Worm (Caenorhabditis elegans) whole organism, young adult: ENCODE results near the gene srw-68.

Experiments used
- B0035.1 ChIP-seq: sonication (generic microtip); optimal IDR thresholded peaks from 2 replicates; lab custom pipeline; 2016; ENCODE audit warnings: missing genetic modification characterization, mild to moderate bottlenecking, missing compliant biosample characterization, missing genotype, missing genetic modification reagents
- F23B12.7 ChIP-seq: sonication (generic microtip); optimal IDR thresholded peaks from 2 replicates; lab custom pipeline; 2017; ENCODE audit warnings: missing genetic modification characterization, mild to moderate bottlenecking, missing compliant biosample characterization, antibody characterized with exemption, moderate library complexity; ENCODE audit not compliant: insufficient read depth
- F37B4.10 ChIP-seq: fragments of 200-800 bp; sonication (Bioruptor generic); IDR thresholded peaks from 2 replicates; pipeline ENCODE4 v1.3.6; 2022; ENCODE audit warnings: missing genetic modification characterization, missing compliant biosample characterization
- F52B5.7 ChIP-seq: sonication (generic microtip); optimal IDR thresholded peaks from 2 replicates; lab custom pipeline; 2016; ENCODE audit warnings: mild to moderate bottlenecking, missing genetic modification characterization, missing compliant biosample characterization
- F55B11.4 ChIP-seq: sonication (generic microtip); optimal IDR thresholded peaks from 2 replicates; lab custom pipeline; 2016; ENCODE audit warnings: missing compliant biosample characterization, missing genetic modification characterization, borderline replicate concordance; ENCODE audit not compliant: insufficient read depth
- K11D2.4 ChIP-seq: fragments of 200-800 bp; sonication (Bioruptor generic); IDR thresholded peaks from 2 replicates; pipeline ENCODE4 v1.3.6; 2022; ENCODE audit warnings: missing genetic modification reagents, missing genetic modification characterization, missing compliant biosample characterization
- Y56A3A.18 ChIP-seq: fragments of 200-800 bp; sonication (Bioruptor generic); IDR thresholded peaks from 2 replicates; pipeline ENCODE4 v1.3.6; 2022; ENCODE audit warnings: missing genetic modification reagents, missing genetic modification characterization, missing compliant biosample characterization
- ZK185.1 ChIP-seq: sonication (generic microtip); optimal IDR thresholded peaks from 2 replicates; lab custom pipeline; 2016; ENCODE audit warnings: mild to moderate bottlenecking, missing genetic modification characterization, missing compliant biosample characterization; ENCODE audit not compliant: poor library complexity, severe bottlenecking
- bed-1 ChIP-seq: fragments of 200-800 bp; sonication (Bioruptor generic); IDR thresholded peaks from 2 replicates; pipeline ENCODE4 v1.3.6; 2022; ENCODE audit warnings: missing genetic modification reagents, missing genetic modification characterization, missing compliant biosample characterization
- cebp-1 ChIP-seq, 2 experiments: fragments of 200-800 bp in 1 of 2; sonication (Bioruptor generic) in 1 of 2; sonication (generic microtip) in 1 of 2; IDR thresholded peaks in 1 of 2; optimal IDR thresholded peaks in 1 of 2; 2 replicates each; pipeline versions ENCODE4 v1.3.6 to Lab custom; 2017 to 2022; ENCODE audit warnings: missing compliant biosample characterization in 2 of 2, missing genetic modification characterization in 2 of 2, mild to moderate bottlenecking in 1 of 2, missing genetic modification reagents in 1 of 2, moderate library complexity in 1 of 2
- ceh-100 ChIP-seq: fragments of 200-800 bp; sonication (Bioruptor generic); IDR thresholded peaks from 2 replicates; pipeline ENCODE4 v1.3.6; 2022; ENCODE audit warnings: missing genetic modification reagents, missing genetic modification characterization, missing compliant biosample characterization
- ceh-27 ChIP-seq: fragments of 200-800 bp; sonication (Bioruptor generic); optimal IDR thresholded peaks from 2 replicates; lab custom pipeline; 2018; ENCODE audit warnings: mild to moderate bottlenecking, missing genetic modification characterization, moderate library complexity, missing compliant biosample characterization
- ceh-58 ChIP-seq: fragments of 200-800 bp; sonication (Bioruptor generic); IDR thresholded peaks from 2 replicates; pipeline ENCODE4 v1.3.6; 2022; ENCODE audit warnings: missing genetic modification characterization, missing compliant biosample characterization
- chd-7 ChIP-seq: sonication (generic microtip); optimal IDR thresholded peaks from 2 replicates; lab custom pipeline; 2016; ENCODE audit warnings: mild to moderate bottlenecking, missing genetic modification characterization, moderate library complexity, missing compliant biosample characterization
- dox-1 ChIP-seq: fragments of 200-800 bp; sonication (Bioruptor generic); IDR thresholded peaks from 2 replicates; pipeline ENCODE4 v1.3.6; 2022; ENCODE audit warnings: missing genetic modification reagents, missing genetic modification characterization, missing compliant biosample characterization
- ets-4 ChIP-seq: fragments of 200-800 bp; sonication (Bioruptor generic); optimal IDR thresholded peaks from 2 replicates; lab custom pipeline; 2018; ENCODE audit warnings: mild to moderate bottlenecking, missing genetic modification characterization, missing compliant biosample characterization
- fkh-3 ChIP-seq: sonication (generic microtip); optimal IDR thresholded peaks from 2 replicates; lab custom pipeline; 2016; ENCODE audit warnings: mild to moderate bottlenecking, missing genetic modification characterization, missing compliant biosample characterization
- hlh-26 ChIP-seq: fragments of 200-800 bp; sonication (Bioruptor generic); conservative IDR thresholded peaks from 2 replicates; pipeline ENCODE4 v1.3.6; 2022; ENCODE audit warnings: missing genetic modification reagents, missing genetic modification characterization, missing compliant biosample characterization
- hmg-1.2 ChIP-seq: fragments of 200-800 bp; sonication (Bioruptor generic); IDR thresholded peaks from 2 replicates; pipeline ENCODE4 v1.3.6; 2022; ENCODE audit warnings: missing genetic modification reagents, missing genetic modification characterization, missing compliant biosample characterization
- hsf-1 ChIP-seq: fragments of 200-800 bp; sonication (Bioruptor generic); IDR thresholded peaks from 2 replicates; pipeline ENCODE4 v1.3.6; 2022; ENCODE audit warnings: missing genetic modification reagents, missing genetic modification characterization, missing compliant biosample characterization
- let-607 ChIP-seq, 2 experiments: fragments of 200-800 bp in 1 of 2; sonication (Bioruptor generic) in 1 of 2; sonication (generic microtip) in 1 of 2; optimal IDR thresholded peaks; 2 replicates each; lab custom pipeline; 2016 to 2018; ENCODE audit warnings: mild to moderate bottlenecking in 2 of 2, missing compliant biosample characterization in 2 of 2, missing genetic modification characterization in 2 of 2, moderate library complexity in 2 of 2, missing genotype in 1 of 2
- lin-26 ChIP-seq: fragments of 200-800 bp; sonication (Bioruptor generic); IDR thresholded peaks from 2 replicates; pipeline ENCODE4 v1.3.6; 2022; ENCODE audit warnings: missing genetic modification reagents, missing genetic modification characterization, missing compliant biosample characterization
- lsy-27 ChIP-seq: sonication (generic microtip); optimal IDR thresholded peaks from 2 replicates; lab custom pipeline; 2017; ENCODE audit warnings: missing genetic modification characterization, mild to moderate bottlenecking, missing compliant biosample characterization, antibody characterized with exemption, missing genotype, borderline replicate concordance; ENCODE audit not compliant: insufficient read depth
- madf-10 ChIP-seq: sonication (generic microtip); optimal IDR thresholded peaks from 2 replicates; lab custom pipeline; 2016; ENCODE audit warnings: mild to moderate bottlenecking, missing genetic modification characterization, missing compliant biosample characterization
- madf-6 ChIP-seq: fragments of 200-800 bp; sonication (Bioruptor generic); IDR thresholded peaks from 2 replicates; pipeline ENCODE4 v1.3.6; 2022; ENCODE audit warnings: missing genetic modification reagents, missing genetic modification characterization, missing compliant biosample characterization
- mcd-1 ChIP-seq: fragments of 200-800 bp; sonication (Bioruptor generic); IDR thresholded peaks from 2 replicates; pipeline ENCODE4 v1.3.6; 2022; ENCODE audit warnings: missing genetic modification reagents, missing genetic modification characterization, missing compliant biosample characterization
- mel-28 ChIP-seq: sonication (generic microtip); optimal IDR thresholded peaks from 2 replicates; lab custom pipeline; 2016; ENCODE audit warnings: borderline replicate concordance, mild to moderate bottlenecking, missing genetic modification characterization, missing compliant biosample characterization
- mxl-1 ChIP-seq: sonication (generic microtip); optimal IDR thresholded peaks from 2 replicates; lab custom pipeline; 2016; ENCODE audit warnings: missing genetic modification characterization, missing compliant biosample characterization
- nfya-2 ChIP-seq: fragments of 200-800 bp; sonication (Bioruptor generic); IDR thresholded peaks from 2 replicates; pipeline ENCODE4 v1.3.6; 2022; ENCODE audit warnings: missing genetic modification reagents, missing genetic modification characterization, missing compliant biosample characterization
- nfyb-1 ChIP-seq: fragments of 200-800 bp; sonication (Bioruptor generic); IDR thresholded peaks from 2 replicates; pipeline ENCODE4 v1.3.6; 2022; ENCODE audit warnings: missing genetic modification reagents, missing genetic modification characterization, missing compliant biosample characterization
- nhr-27 ChIP-seq: fragments of 200-800 bp; sonication (Bioruptor generic); optimal IDR thresholded peaks from 2 replicates; lab custom pipeline; 2018; ENCODE audit warnings: mild to moderate bottlenecking, missing genetic modification characterization, moderate library complexity, missing compliant biosample characterization
- nhr-80 ChIP-seq: sonication (generic microtip); optimal IDR thresholded peaks from 2 replicates; lab custom pipeline; 2016; ENCODE audit warnings: missing genetic modification characterization, missing compliant biosample characterization
- pha-4 ChIP-seq: fragments of 150-350 bp; sonication (generic microtip); optimal IDR thresholded peaks from 2 replicates; lab custom pipeline; 2014; ENCODE audit warnings: missing biosample characterization, missing genetic modification reagents, missing genetic modification characterization
- rcor-1 ChIP-seq: fragments of 200-800 bp; sonication (Bioruptor generic); IDR thresholded peaks from 2 replicates; pipeline ENCODE4 v1.3.6; 2022; ENCODE audit warnings: missing genetic modification reagents, missing genetic modification characterization, missing compliant biosample characterization
- rpc-1 ChIP-seq, 2 experiments: fragments of 150-350 bp in 1 of 2; sonication (generic microtip) in 1 of 2; optimal IDR thresholded peaks; 2 replicates each; lab custom pipeline; 2014 to 2018; ENCODE audit warnings: missing biosample characterization in 1 of 2, missing genetic modification characterization in 1 of 2, missing genetic modification reagents in 1 of 2, missing genotype in 1 of 2
- snpc-1.1 ChIP-seq: sonication (generic microtip); optimal IDR thresholded peaks from 2 replicates; lab custom pipeline; 2017; ENCODE audit warnings: missing genetic modification characterization, mild to moderate bottlenecking, missing compliant biosample characterization, antibody characterized with exemption, moderate library complexity, missing genotype, missing genetic modification reagents; ENCODE audit not compliant: insufficient read depth
- snpc-4 ChIP-seq, 5 experiments: fragments of 150-350 bp in 1 of 5; sonication (generic microtip) in 4 of 5; optimal IDR thresholded peaks; 2 replicates each; lab custom pipeline; 2014 to 2018; ENCODE audit warnings: missing genetic modification characterization in 5 of 5, missing biosample characterization in 3 of 5, antibody characterized with exemption in 2 of 5, mild to moderate bottlenecking in 2 of 5, missing compliant biosample characterization in 2 of 5, missing genotype in 2 of 5, moderate library complexity in 2 of 5, missing genetic modification reagents in 1 of 5
- somi-1 ChIP-seq: fragments of 200-800 bp; sonication (Bioruptor generic); optimal IDR thresholded peaks from 2 replicates; lab custom pipeline; 2018; ENCODE audit warnings: mild to moderate bottlenecking, missing genetic modification characterization, missing compliant biosample characterization
- sptf-2 ChIP-seq: fragments of 200-800 bp; sonication (Bioruptor generic); optimal IDR thresholded peaks from 2 replicates; lab custom pipeline; 2018; ENCODE audit warnings: mild to moderate bottlenecking, missing genetic modification characterization, missing compliant biosample characterization
- tbp1 ChIP-seq: fragments of 200-800 bp; sonication (Bioruptor generic); optimal IDR thresholded peaks from 2 replicates; lab custom pipeline; 2018; ENCODE audit warnings: mild to moderate bottlenecking, missing genetic modification characterization, missing compliant biosample characterization
- tlf-1 ChIP-seq: fragments of 200-800 bp; sonication (Bioruptor generic); optimal IDR thresholded peaks from 2 replicates; lab custom pipeline; 2018; ENCODE audit warnings: mild to moderate bottlenecking, missing genetic modification characterization, missing compliant biosample characterization
- unc-62 ChIP-seq: fragments of 150-350 bp; optimal IDR thresholded peaks from 2 replicates; lab custom pipeline; 2014; ENCODE audit warnings: missing biosample characterization, missing genetic modification reagents, missing genetic modification characterization
- xnd-1 ChIP-seq: sonication (generic microtip); optimal IDR thresholded peaks from 2 replicates; lab custom pipeline; 2016; ENCODE audit warnings: missing genotype, missing genetic modification reagents, missing genetic modification characterization, missing compliant biosample characterization
- ztf-26 ChIP-seq: sonication (generic microtip); optimal IDR thresholded peaks from 2 replicates; lab custom pipeline; 2017; ENCODE audit warnings: missing genetic modification characterization, missing compliant biosample characterization
- ztf-28 ChIP-seq: fragments of 200-800 bp; sonication (Bioruptor generic); IDR thresholded peaks from 2 replicates; pipeline ENCODE4 v1.3.6; 2022; ENCODE audit warnings: missing genetic modification reagents, missing genetic modification characterization, missing compliant biosample characterization

srw-68 gene

DNA sequence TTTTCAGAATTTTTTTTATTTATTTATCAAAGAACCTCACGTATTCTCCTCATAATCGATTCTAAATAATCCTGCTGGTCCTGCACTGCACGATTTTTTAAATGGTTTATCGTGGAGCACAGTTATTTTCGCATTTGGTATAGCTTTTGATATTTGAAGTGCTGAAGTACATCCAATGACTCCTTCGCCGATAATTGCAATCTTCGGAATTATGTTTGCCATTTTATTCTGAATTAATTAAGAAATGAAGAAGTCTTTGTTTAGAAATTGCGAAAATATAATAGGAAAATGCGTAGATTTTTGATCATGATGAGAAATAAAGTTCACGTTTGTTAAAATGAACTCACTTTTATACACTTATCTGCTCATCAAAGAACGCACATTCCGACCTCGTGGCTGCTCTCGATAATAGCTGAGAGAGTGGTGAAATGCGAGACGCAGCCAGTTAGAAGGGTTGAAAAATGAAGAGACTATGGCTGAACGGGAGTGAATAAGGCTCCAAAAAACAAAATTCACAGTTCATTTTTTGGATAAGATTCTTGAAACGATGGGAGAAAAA, 8.4 kb upstream of the srw-68 start:
- TF ChIP-seq pha-4 (tag; lab: Kevin White, UChicago) (peak; percentile 76), nfyb-1 (peak; percentile 55), ets-4 (no peak), hsf-1 (GFP tag; lab: Robert Waterston, UW) (no peak), tlf-1 (GFP tag; lab: Kevin White, UChicago) (peak; percentile 13), rpc-1 (optimal IDR thresholded peaks at IDR 0.05; lab: Kevin White, UChicago) (no peak), rpc-1 (tag; optimal IDR thresholded peaks at IDR 0.05; lab: Kevin White, UChicago) (no peak), let-607 (tag; optimal IDR thresholded peaks at IDR 0.05; lab: Kevin White, UChicago) (no peak), F52B5.7 (tag; lab: Kevin White, UChicago) (no peak), hmg-1.2 (GFP tag; lab: Robert Waterston, UW) (peak; percentile 32; the same call in 1 of the 2 replicates), ceh-27 (GFP tag; lab: Kevin White, UChicago) (peak; percentile 52), sptf-2 (GFP tag; lab: Kevin White, UChicago) (no peak), snpc-4 (GFP tag; optimal IDR thresholded peaks at IDR 0.05; lab: Kevin White, UChicago) (no peak), snpc-4 (tag; optimal IDR thresholded peaks at IDR 0.05; lab: Kevin White, UChicago) (no peak), rcor-1 (GFP tag; lab: Robert Waterston, UW) (no peak), F55B11.4 (tag; lab: Kevin White, UChicago) (no peak), F23B12.7 (tag; lab: Kevin White, UChicago) (no peak), snpc-1.1 (tag; lab: Kevin White, UChicago) (no peak), B0035.1 (tag; lab: Kevin White, UChicago) (no peak), bed-1 (GFP tag; lab: Robert Waterston, UW) (no peak), mel-28 (tag; lab: Kevin White, UChicago) (no peak), ztf-26 (tag; lab: Kevin White, UChicago) (no peak), Y56A3A.18 (GFP tag; lab: Robert Waterston, UW) (0 out of 2 replicates have a peak, but pooled peaks have one; percentile 29), lin-26 (no peak), K11D2.4 (0 out of 2 replicates have a peak, but pooled peaks have one; percentile 30), lsy-27 (no peak), cebp-1 (GFP tag; IDR thresholded peaks at IDR 0.05; lab: Robert Waterston, UW) (no peak), cebp-1 (tag; optimal IDR thresholded peaks at IDR 0.05; lab: Kevin White, UChicago) (peak; percentile 52), ztf-28 (GFP tag; lab: Robert Waterston, UW) (no peak), nhr-80 (tag; lab: Kevin White, UChicago) (peak; percentile 45), ceh-58 (GFP tag; lab: Robert Waterston, UW) (no peak), somi-1 (peak; percentile 50), nfya-2 (GFP tag; lab: Robert Waterston, UW) (no peak), chd-7 (peak; percentile 25), mcd-1 (0 out of 2 replicates have a peak, but pooled peaks have one; percentile 6), dox-1 (GFP tag; lab: Robert Waterston, UW) (no peak), hlh-26 (GFP tag; lab: Robert Waterston, UW) (no peak), F37B4.10 (GFP tag; lab: Robert Waterston, UW) (no peak), tbp1 (peak; percentile 46), ZK185.1 (tag; lab: Kevin White, UChicago) (peak; percentile 9), madf-6 (GFP tag; lab: Robert Waterston, UW) (no peak), xnd-1 (no peak), fkh-3 (no peak), mxl-1 (tag; lab: Kevin White, UChicago) (no peak), unc-62 (GFP tag; lab: Kevin White, UChicago) (no peak), nhr-27 (no peak), ceh-100 (no peak), madf-10 (tag; lab: Kevin White, UChicago) (peak; percentile 24)
